Worm (Caenorhabditis elegans): Measurements from ENCODE around the gene F56D6.20.

ce11 chrIV:3918160-3918559 is 5.5 kb downstream of the F56D6.20 start, which contains the start of gene F56D6.23:
- TF ChIP-seq die-1 (tag; optimal IDR thresholded peaks at IDR 0.05) = no peak
- TF ChIP-seq Y95B8A.8 (GFP tag; IDR thresholded peaks at IDR 0.05) = no peak
- TF ChIP-seq him-1 (tag; optimal IDR thresholded peaks at IDR 0.05) = no peak

Data from whole organism, young adult.